Worm (Caenorhabditis elegans) whole organism, young adult: Measurements from ENCODE around the gene zip-7.
"Not testable (repeated sequence)": the region's sequence is repeated elsewhere in the genome, so short reads cannot be mapped to it uniquely, and the experiment has no call there.

Experiments
- B0261.1 ChIP-seq: sonication (generic microtip); optimal IDR thresholded peaks from 2 replicates; lab custom pipeline; 2016; ENCODE audit warnings: mild to moderate bottlenecking, missing genetic modification characterization, moderate library complexity, missing compliant biosample characterization
- K11D2.4 ChIP-seq: fragments of 200-800 bp; sonication (Bioruptor generic); IDR thresholded peaks from 2 replicates; pipeline ENCODE4 v1.3.6; 2022; ENCODE audit warnings: missing genetic modification reagents, missing genetic modification characterization, missing compliant biosample characterization
- ccch-3 ChIP-seq: fragments of 200-800 bp; sonication (Bioruptor generic); optimal IDR thresholded peaks from 2 replicates; lab custom pipeline; 2018; ENCODE audit warnings: mild to moderate bottlenecking, missing genetic modification characterization, missing compliant biosample characterization
- die-1 ChIP-seq: sonication (generic microtip); optimal IDR thresholded peaks from 2 replicates; lab custom pipeline; 2016; ENCODE audit warnings: missing genotype, mild to moderate bottlenecking, missing genetic modification characterization, missing compliant biosample characterization
- fkh-3 ChIP-seq: sonication (generic microtip); optimal IDR thresholded peaks from 2 replicates; lab custom pipeline; 2016; ENCODE audit warnings: mild to moderate bottlenecking, missing genetic modification characterization, missing compliant biosample characterization
- hrde-1 ChIP-seq: sonication (generic microtip); optimal IDR thresholded peaks from 2 replicates; lab custom pipeline; 2016; ENCODE audit warnings: missing genetic modification characterization, mild to moderate bottlenecking, missing compliant biosample characterization, moderate library complexity, missing genotype, missing genetic modification reagents, borderline replicate concordance
- nhr-179 ChIP-seq: sonication (generic microtip); optimal IDR thresholded peaks from 2 replicates; lab custom pipeline; 2016; ENCODE audit warnings: mild to moderate bottlenecking, missing genetic modification characterization, missing compliant biosample characterization
- sea-2 ChIP-seq: fragments of 200-800 bp; sonication (Bioruptor generic); IDR thresholded peaks from 2 replicates; pipeline ENCODE4 v1.3.6; 2022; ENCODE audit warnings: missing genetic modification characterization, missing compliant biosample characterization
- ztf-25 ChIP-seq: fragments of 200-800 bp; sonication (Bioruptor generic); IDR thresholded peaks from 2 replicates; pipeline ENCODE4 v1.3.6; 2022; ENCODE audit warnings: missing genetic modification reagents, missing genetic modification characterization, missing compliant biosample characterization

- not testable (repeated sequence) for TF ChIP-seq fkh-3 (tag; lab: Kevin White, UChicago); sea-2; nhr-179; ztf-25; hrde-1; die-1 (tag; lab: Kevin White, UChicago); K11D2.4 (GFP tag; lab: Robert Waterston, UW); ccch-3 (GFP tag; lab: Kevin White, UChicago); B0261.1 (tag; lab: Kevin White, UChicago)
Observed at ce11 chrIV:16553231-16553630, 47.7 kb upstream of the zip-7 start.
